Worm (Caenorhabditis elegans): Measurements from ENCODE around the gene R151.1.

The R151.1 gene

DNA sequence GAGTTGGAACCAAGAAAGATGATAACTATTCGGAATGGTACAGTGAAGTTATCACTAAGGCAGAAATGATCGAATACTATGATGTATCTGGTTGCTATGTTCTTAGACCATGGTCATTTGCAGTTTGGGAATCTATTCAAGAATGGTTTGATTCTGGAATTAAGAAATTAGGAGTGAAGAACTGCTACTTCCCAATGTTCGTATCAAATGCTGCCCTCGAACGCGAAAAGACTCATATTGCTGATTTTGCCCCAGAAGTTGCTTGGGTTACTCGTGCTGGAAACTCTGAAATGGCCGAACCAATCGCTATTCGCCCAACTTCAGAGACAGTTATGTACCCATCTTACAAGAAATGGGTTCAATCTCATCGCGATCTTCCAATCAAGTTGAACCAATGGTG, 23.1 kb downstream of the R151.1 start:
- TF ChIP-seq aly-1 (tag; optimal IDR thresholded peaks at IDR 0.05), result no peak
- no peak for TF ChIP-seq tra-4 (tag; optimal IDR thresholded peaks at IDR 0.05)
- TF ChIP-seq flt-1 (GFP tag; IDR thresholded peaks at IDR 0.05), result no peak

DNA sequence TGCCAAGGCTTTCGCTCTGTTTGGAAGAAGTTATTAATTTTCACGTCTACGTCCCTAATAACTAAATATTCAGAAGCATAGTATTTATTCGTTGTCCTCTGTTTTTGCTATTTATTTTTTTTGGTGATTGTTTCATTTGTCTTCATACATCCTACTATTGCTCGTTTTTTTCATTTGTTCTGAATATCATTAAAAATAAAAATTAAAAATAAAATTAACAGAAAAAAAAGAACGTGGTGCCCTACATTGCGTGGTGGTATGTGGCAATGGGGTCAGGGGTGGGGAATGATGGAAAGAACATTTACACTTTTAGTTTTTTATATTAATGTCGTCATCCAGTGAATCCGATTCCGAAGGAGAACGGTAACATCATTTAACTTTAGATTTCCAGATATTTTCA, 24.7 kb downstream of the R151.1 start, which contains the start of gene ztf-31:
Gene ztf-31, plus strand, starts transcription at position 301 of the 400 bp plus-strand sequence.
- no peak for TF ChIP-seq sea-1 (GFP tag; conservative IDR thresholded peaks at IDR 0.05)
- TF ChIP-seq scrt-1 (GFP tag; IDR thresholded peaks at IDR 0.05), result no peak

DNA sequence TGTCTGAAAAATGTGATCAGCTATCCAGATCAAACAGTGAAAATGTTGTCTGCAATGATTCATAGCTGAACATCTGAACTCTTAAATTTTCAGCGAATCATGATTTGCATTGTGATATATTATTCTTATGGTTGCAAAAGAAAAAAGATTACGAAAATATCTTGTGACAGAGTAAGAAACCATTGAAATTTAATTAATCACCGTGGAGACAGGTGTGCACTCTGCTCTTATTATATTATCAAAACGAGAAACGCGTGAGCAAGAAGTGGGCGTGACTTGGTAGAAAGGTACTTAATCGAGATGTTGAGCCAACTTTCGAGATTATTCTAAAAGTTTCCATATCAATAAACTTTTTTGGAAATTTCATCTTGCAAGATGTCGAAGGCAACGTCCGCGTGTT, 26.7 kb downstream of the R151.1 start, which contains the start of gene osm-10:
Gene osm-10, plus strand, starts transcription at position 293 of the 400 bp plus-strand sequence.
- TF ChIP-seq scrt-1 (GFP tag; IDR thresholded peaks at IDR 0.05), result no peak
- TF ChIP-seq aly-1 (tag; optimal IDR thresholded peaks at IDR 0.05), result no peak
- TF ChIP-seq flt-1 (GFP tag; IDR thresholded peaks at IDR 0.05), result no peak
- no peak for TF ChIP-seq hnd-1 (tag; optimal IDR thresholded peaks at IDR 0.05)
- TF ChIP-seq tbx-11 (GFP tag; IDR thresholded peaks at IDR 0.05), result no peak
- TF ChIP-seq hmg-4 (GFP tag; optimal IDR thresholded peaks at IDR 0.05), result no peak
- no peak for TF ChIP-seq ets-7 (tag; optimal IDR thresholded peaks at IDR 0.05)
- no peak for TF ChIP-seq ama-1 (optimal IDR thresholded peaks at IDR 0.05)
- no peak for TF ChIP-seq B0310.2 (tag; optimal IDR thresholded peaks at IDR 0.05)
- no peak for TF ChIP-seq tbx-37 (GFP tag; conservative IDR thresholded peaks at IDR 0.05)
- no peak for TF ChIP-seq pes-1 (GFP tag; IDR thresholded peaks at IDR 0.05)
- no peak for TF ChIP-seq sea-1 (GFP tag; conservative IDR thresholded peaks at IDR 0.05)
- no peak for TF ChIP-seq ceh-13 (GFP tag; optimal IDR thresholded peaks at IDR 0.05)
- TF ChIP-seq tra-4 (tag; optimal IDR thresholded peaks at IDR 0.05), result no peak
- TF ChIP-seq F13C5.2 (tag; optimal IDR thresholded peaks at IDR 0.05), result no peak
- no peak for TF ChIP-seq ceh-36 (tag; optimal IDR thresholded peaks at IDR 0.05)
- no peak for TF ChIP-seq hmbx-1 (tag; optimal IDR thresholded peaks at IDR 0.05)

DNA sequence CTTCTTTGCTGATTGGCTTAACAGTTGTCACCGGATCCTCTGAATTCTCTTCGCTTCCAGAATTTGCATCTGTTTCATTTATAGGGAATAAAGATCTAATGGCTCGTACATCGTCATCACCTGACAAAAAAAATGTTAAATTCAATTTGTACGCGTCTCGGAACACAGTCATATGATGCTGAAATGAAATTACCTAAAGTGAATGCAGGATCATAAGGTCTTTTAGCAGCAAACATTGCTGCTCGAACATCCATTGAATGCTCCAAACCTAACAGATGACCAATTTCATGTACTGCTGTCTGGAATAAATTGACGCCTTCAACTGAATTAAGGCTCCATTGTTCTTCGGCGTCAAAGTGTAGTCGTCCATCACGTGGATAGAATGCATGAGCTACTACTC, 30.1 kb downstream of the R151.1 start:
- no peak for TF ChIP-seq hmbx-1 (tag; optimal IDR thresholded peaks at IDR 0.05)
- TF ChIP-seq scrt-1 (GFP tag; IDR thresholded peaks at IDR 0.05), result no peak
- no peak for TF ChIP-seq flt-1 (GFP tag; IDR thresholded peaks at IDR 0.05)
- TF ChIP-seq hnd-1 (tag; optimal IDR thresholded peaks at IDR 0.05), result no peak
- no peak for TF ChIP-seq tbx-11 (GFP tag; IDR thresholded peaks at IDR 0.05)
- no peak for TF ChIP-seq tbx-37 (GFP tag; conservative IDR thresholded peaks at IDR 0.05)
- no peak for TF ChIP-seq ets-7 (tag; optimal IDR thresholded peaks at IDR 0.05)

DNA sequence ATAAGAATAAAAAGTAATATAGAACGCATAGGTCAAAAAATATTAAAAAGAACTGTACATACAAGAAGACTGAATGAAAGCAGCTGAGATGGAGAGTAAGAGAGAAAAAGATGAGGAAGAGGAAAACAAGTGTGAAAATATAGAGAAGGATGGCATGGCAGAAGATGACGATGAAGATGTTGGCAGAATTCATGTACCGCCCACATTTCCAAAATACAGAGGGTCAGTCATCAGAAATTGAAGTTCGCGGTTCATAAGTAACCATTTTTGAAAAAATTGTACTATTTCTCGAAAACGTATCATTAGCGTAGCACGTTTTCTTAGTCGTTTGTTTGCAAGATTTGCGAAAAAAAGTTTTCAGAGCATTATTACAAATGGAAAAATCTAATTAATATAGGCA, 31.4 kb downstream of the R151.1 start, which contains the start of gene zmp-6:
Gene zmp-6, minus strand, starts transcription at position 101 of the 400 bp plus-strand sequence.
- TF ChIP-seq sea-1 (GFP tag; conservative IDR thresholded peaks at IDR 0.05) (no peak), tbx-37 (GFP tag; conservative IDR thresholded peaks at IDR 0.05) (no peak), ama-1 (optimal IDR thresholded peaks at IDR 0.05) (no peak), scrt-1 (GFP tag; IDR thresholded peaks at IDR 0.05) (no peak), tbx-11 (GFP tag; IDR thresholded peaks at IDR 0.05) (no peak), ceh-13 (GFP tag; optimal IDR thresholded peaks at IDR 0.05) (no peak), pes-1 (GFP tag; IDR thresholded peaks at IDR 0.05) (no peak), flt-1 (GFP tag; IDR thresholded peaks at IDR 0.05) (no peak), aly-1 (tag; optimal IDR thresholded peaks at IDR 0.05) (no peak), F13C5.2 (tag; optimal IDR thresholded peaks at IDR 0.05) (no peak), hmbx-1 (tag; optimal IDR thresholded peaks at IDR 0.05) (no peak), hmg-4 (GFP tag; optimal IDR thresholded peaks at IDR 0.05) (no peak), B0310.2 (tag; optimal IDR thresholded peaks at IDR 0.05) (no peak), hnd-1 (tag; optimal IDR thresholded peaks at IDR 0.05) (no peak), ceh-36 (tag; optimal IDR thresholded peaks at IDR 0.05) (no peak), tra-4 (tag; optimal IDR thresholded peaks at IDR 0.05) (no peak), ets-7 (tag; optimal IDR thresholded peaks at IDR 0.05) (no peak)

DNA sequence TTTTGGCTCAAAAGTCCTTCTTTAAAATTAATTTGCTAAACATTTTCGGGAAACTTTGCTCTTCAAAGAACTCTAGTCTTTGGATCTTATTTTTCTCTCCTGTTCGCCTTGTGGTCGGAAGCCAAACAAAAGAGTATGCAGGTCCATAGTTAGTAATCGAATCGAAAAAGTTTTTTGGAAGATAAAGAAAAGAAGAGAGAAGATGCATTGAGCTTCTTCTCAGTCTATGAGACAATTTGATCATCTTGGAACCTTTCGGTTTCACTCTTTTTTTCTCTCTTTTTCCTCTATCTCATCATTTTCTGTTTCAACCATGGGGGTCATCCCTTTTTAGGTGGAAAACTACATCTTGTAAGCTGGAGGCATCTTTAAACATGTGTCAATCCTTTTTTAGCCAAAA, 37.3 kb downstream of the R151.1 start:
- TF ChIP-seq tbx-37 (GFP tag; conservative IDR thresholded peaks at IDR 0.05), result no peak
- no peak for TF ChIP-seq pes-1 (GFP tag; IDR thresholded peaks at IDR 0.05)

DNA sequence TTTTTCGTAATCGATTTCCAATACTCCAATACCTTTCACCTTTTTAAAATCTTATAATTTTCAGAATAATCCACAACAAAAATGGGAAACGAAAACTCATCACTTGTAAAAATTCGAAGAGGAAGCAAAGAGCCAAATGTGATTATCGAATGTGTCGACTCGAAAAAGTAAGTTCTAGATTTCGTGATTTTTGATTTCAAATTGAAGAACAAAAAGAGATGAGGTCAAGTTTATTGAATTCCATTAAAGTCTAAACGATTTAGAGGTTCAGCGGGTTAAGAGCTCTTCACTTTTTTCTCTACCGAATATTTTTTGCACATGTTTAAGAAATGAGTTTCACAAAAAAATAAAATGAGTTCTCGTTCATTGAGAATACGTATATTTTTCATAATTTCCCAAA, 42.6 kb downstream of the R151.1 start, which contains the start of gene B0361.4:
Gene B0361.4, plus strand, starts transcription at position 61 of the 400 bp plus-strand sequence.
- TF ChIP-seq tbx-11 (GFP tag; IDR thresholded peaks at IDR 0.05) (no peak), flt-1 (GFP tag; IDR thresholded peaks at IDR 0.05) (no peak), sea-1 (GFP tag; conservative IDR thresholded peaks at IDR 0.05) (no peak), pes-1 (GFP tag; IDR thresholded peaks at IDR 0.05) (no peak), aly-1 (tag; optimal IDR thresholded peaks at IDR 0.05) (no peak), scrt-1 (GFP tag; IDR thresholded peaks at IDR 0.05) (no peak), ets-7 (tag; optimal IDR thresholded peaks at IDR 0.05) (no peak), tbx-37 (GFP tag; conservative IDR thresholded peaks at IDR 0.05) (no peak), hmg-4 (GFP tag; optimal IDR thresholded peaks at IDR 0.05) (no peak)

DNA sequence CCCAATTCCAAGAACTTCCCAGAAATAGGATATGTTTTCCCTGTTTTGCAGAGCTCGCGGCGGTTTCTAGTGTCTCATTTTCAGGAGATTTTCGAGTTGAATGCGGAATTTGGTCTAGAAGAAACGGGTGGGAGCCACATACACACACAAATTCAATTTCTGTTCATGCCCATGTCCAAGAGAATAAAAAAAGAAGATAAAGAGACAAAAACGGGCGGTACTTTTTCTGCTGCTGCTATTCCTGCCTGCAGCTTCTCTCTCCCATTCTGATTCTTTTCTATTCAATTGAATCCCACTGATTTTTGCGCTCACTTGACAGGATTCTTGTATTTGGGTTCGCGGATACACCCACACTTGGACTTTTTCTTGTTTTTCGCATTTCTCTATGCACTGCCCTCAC, 46.3 kb downstream of the R151.1 start:
- TF ChIP-seq scrt-1 (GFP tag; IDR thresholded peaks at IDR 0.05) (no peak), ceh-36 (tag; optimal IDR thresholded peaks at IDR 0.05) (no peak), ceh-13 (GFP tag; optimal IDR thresholded peaks at IDR 0.05) (no peak), tbx-37 (GFP tag; conservative IDR thresholded peaks at IDR 0.05) (no peak), aly-1 (tag; optimal IDR thresholded peaks at IDR 0.05) (no peak), B0310.2 (tag; optimal IDR thresholded peaks at IDR 0.05) (no peak), hnd-1 (tag; optimal IDR thresholded peaks at IDR 0.05) (no peak)

DNA sequence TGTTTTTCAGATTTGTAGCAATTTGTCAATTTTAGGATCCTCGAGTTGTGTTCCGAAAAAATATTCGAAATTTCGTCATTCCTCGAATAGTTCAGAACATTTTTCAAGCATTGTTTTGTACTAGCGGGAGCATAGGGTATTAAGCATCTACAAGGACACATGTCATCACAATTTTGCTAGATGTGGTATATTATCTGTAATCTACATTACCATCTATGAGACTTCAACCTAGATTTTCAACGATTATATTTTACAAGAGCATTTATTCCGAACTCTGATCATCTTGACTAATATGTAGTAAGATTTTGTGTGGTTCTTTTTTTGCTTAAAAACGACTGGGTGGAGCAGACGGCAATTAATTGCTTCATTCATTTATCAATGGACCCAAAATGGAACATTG, 46.7 kb downstream of the R151.1 start:
- TF ChIP-seq tbx-11 (GFP tag; IDR thresholded peaks at IDR 0.05) (no peak), B0310.2 (tag; optimal IDR thresholded peaks at IDR 0.05) (no peak), ceh-36 (tag; optimal IDR thresholded peaks at IDR 0.05) (no peak), F13C5.2 (tag; optimal IDR thresholded peaks at IDR 0.05) (no peak), aly-1 (tag; optimal IDR thresholded peaks at IDR 0.05) (no peak), hmbx-1 (tag; optimal IDR thresholded peaks at IDR 0.05) (no peak), sea-1 (GFP tag; conservative IDR thresholded peaks at IDR 0.05) (no peak), hmg-4 (GFP tag; optimal IDR thresholded peaks at IDR 0.05) (no peak), scrt-1 (GFP tag; IDR thresholded peaks at IDR 0.05) (no peak), ceh-13 (GFP tag; optimal IDR thresholded peaks at IDR 0.05) (no peak), tra-4 (tag; optimal IDR thresholded peaks at IDR 0.05) (no peak)
